Fruit fly (Drosophila melanogaster) S2 (cell line): ENCODE results near the gene Nmdmc.

ENCODE experiments used
- CG8478 ChIP-seq: fragments of >200 bp; optimal IDR thresholded peaks from 2 replicates; lab custom pipeline; 2018
- CTCF ChIP-seq, 2 experiments: fragments of >200 bp; optimal IDR thresholded peaks; 2 replicates each; lab custom pipeline; 2018

Gene Nmdmc

dm6 chr3R:9055119-9056105, 5.1 kb upstream of the Nmdmc start:
- TF ChIP-seq CG8478 (no peak), CTCF (optimal IDR thresholded peaks at IDR 0.05; lab: Kevin White, UChicago) (no peak)

- TF ChIP-seq CTCF (optimal IDR thresholded peaks at IDR 0.05; lab: Kevin White, UChicago) (no peak), CG8478 (no peak)
Measured at dm6 chr3R:9054442-9055118, 4.2 kb upstream of the Nmdmc start.

dm6 chr3R:9053850-9054441, 3.6 kb upstream of the Nmdmc start:
- TF ChIP-seq CG8478 (no peak), CTCF (optimal IDR thresholded peaks at IDR 0.05; lab: Kevin White, UChicago) (no peak)

- TF ChIP-seq CG8478 (no peak), CTCF (optimal IDR thresholded peaks at IDR 0.05; lab: Kevin White, UChicago) (no peak)
Measured at dm6 chr3R:9053021-9053420, 2.7 kb upstream of the Nmdmc start.

DNA sequence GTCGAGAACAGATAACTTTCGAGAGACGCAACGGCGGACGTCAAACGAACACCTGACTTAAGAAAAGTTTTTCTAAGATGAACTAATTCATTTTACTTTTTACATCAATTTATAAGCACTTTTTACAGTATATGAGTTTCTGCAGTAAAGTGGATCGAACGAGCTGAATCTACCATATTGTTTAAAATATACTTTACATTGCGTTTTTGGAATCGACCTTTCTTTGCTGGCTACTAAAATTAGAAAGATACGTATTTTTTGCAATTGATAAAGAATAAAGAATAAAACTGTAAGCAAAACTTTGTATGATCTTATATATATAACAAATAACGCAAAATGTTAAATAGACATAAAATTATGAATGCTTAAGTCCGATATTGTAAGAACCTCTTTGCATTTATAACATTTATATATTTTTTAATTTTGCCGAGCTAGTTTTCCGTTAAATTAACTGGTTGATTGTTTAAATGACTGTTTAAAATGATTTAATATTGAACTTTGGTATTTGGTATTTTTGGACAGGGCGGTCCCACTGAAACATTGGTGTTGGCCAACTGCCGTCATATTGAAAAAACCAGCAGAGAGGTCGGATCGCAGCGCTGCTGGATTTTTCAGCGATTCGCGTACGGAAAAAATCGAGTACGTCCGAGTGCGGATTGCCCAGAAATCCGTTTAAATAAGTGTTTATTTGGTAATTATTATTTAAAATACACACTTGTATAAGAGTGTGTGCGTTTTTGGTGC, 1.8 kb upstream of the Nmdmc start, which contains the start of gene Kdm2:
Gene Kdm2 (plus strand): TSS at position 559 of the 744 bp plus-strand sequence.
- no peak for TF ChIP-seq CTCF (optimal IDR thresholded peaks at IDR 0.05; lab: Kevin White, UChicago)
- no peak for TF ChIP-seq CG8478

dm6 chr3R:9049091-9049981, 1.0 kb downstream of the Nmdmc start:
- TF ChIP-seq CTCF (optimal IDR thresholded peaks at IDR 0.05; lab: Kevin White, UChicago): no peak
- no peak for TF ChIP-seq CG8478

- TF ChIP-seq CG8478 (no peak), CTCF (optimal IDR thresholded peaks at IDR 0.05; lab: Kevin White, UChicago) (no peak)
Measured at dm6 chr3R:9048466-9049072, 1.8 kb downstream of the Nmdmc start, which contains the start of gene Mst85C. Gene Mst85C, plus strand, starts transcription at chr3R:9048645.

DNA sequence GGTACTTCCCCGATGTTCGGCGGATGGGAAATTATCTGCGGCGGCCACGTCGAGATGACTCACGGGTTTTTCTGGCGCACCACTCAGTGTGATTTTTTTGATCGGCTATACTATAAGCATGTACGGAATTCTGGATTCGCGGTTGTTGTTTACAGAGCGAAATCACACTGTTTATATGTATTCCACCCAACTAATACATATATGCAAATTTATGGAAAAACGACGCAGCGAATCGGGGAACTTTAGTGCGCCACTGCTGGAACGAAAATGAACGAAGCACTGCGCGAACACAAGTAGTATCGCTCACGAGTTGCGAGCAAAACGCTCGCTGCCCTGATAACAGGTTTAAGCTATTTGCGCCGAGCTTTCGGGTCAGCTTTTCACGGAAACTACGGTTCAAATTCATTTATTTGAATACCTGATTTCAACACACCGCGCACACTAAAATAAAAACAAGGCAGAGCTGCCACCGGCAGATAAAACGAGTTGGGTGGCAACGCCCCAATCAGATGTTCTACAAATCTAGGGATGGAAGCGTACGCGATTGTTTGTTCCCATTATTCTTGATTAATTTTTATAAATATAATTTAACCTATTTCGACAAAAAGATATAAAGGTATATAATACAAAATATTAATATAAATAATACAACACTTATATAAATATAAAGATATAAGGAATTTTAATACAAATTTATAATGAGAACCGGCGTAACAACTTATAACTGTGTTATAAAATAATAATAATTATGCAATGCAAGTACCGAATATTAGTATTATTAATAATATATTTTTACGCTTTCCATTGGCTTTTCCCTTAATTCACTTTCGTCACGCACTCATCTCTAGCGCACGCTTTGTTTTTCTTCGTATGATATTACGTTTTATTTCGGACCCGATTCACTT, 2.5 kb downstream of the Nmdmc start, which contains the start of gene Rel:
Gene Rel (minus strand): TSS at position 417 of the 905 bp plus-strand sequence.
- no peak for TF ChIP-seq CTCF (optimal IDR thresholded peaks at IDR 0.05; lab: Kevin White, UChicago)
- TF ChIP-seq CG8478: no peak

dm6 chr3R:9046954-9047353, 3.4 kb downstream of the Nmdmc start:
- TF ChIP-seq CG8478 (no peak), CTCF (optimal IDR thresholded peaks at IDR 0.05; lab: Kevin White, UChicago) (no peak)

DNA sequence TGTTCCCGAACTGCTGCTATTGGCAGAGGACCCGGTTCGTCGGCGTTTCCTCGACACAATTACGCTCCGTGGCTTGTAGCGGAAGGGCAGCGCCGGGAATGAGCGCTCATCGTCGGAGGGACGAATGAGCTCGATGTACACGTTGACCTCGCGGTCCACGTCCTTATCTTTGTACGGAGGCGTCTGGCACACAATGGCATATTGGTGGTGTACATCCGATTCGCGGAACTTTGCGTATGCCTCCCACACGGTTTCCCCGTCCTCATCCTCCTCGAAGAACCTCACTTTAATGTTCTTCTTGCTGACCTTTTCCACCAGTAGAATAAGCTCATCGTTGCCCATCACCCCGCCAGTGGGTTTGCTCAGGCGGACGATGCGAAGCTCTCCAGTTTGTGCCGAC, 4.6 kb downstream of the Nmdmc start:
- TF ChIP-seq CG8478: no peak

DNA sequence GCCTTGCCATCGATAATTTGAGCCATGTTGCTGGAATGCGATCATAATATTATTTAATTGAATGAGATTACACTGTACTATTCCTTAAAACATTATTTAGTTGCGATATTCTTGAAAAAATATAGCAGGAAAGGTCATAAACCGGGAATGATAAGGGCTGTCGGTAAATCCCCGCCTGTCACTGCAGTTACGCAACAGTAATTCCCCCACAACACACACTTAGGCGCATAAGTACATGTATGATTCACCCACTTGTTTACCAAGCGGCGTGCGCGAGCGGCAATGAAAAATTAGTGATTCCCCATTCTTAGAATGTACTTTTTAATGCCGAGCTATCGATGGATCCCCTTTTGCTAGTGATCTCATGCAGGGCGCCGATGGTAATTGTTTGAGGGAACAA, 6.7 kb downstream of the Nmdmc start:
- TF ChIP-seq CG8478: no peak
- TF ChIP-seq CTCF (optimal IDR thresholded peaks at IDR 0.05; lab: Kevin White, UChicago): no peak

DNA sequence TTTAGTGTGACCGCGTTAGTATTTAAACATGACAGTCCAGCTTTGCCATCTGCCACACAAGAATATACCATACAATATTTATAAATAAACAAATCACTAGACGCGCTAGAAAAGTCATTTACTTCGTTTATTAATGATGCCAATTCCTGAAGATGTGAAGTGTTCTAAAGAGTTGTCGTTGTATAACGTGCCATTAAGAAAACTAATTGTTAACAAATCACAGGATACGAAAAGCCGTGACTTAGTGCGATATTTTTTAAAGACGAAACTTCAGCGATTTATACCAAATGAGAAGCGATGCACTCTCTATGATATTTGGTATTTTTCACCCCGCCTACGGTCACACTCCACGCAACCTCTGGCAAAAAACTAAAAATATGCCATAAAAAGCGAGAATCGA, 10.9 kb downstream of the Nmdmc start, which contains the start of gene neur:
Gene neur (minus strand): TSS at position 24 of the 400 bp plus-strand sequence.
- no peak for TF ChIP-seq CG8478
- TF ChIP-seq CTCF (optimal IDR thresholded peaks at IDR 0.05; lab: Kevin White, UChicago): no peak
